Worm (Caenorhabditis elegans) whole organism, midembryonic: ENCODE data around the gene wdr-46.
"Not testable (repeated sequence)": the region's sequence is repeated elsewhere in the genome, so short reads cannot be mapped to it uniquely, and the experiment has no call there.

ENCODE experiments used
- T22C8.4 ChIP-seq: fragments of 200-800 bp; sonication (Bioruptor generic); IDR thresholded peaks from 2 replicates; pipeline ENCODE4 v1.3.6; 2022; ENCODE audit warnings: missing genetic modification characterization, missing compliant biosample characterization
- cog-1 ChIP-seq: sonication (generic microtip); optimal IDR thresholded peaks from 2 replicates; lab custom pipeline; 2016; ENCODE audit warnings: missing genetic modification characterization, missing compliant biosample characterization
- flt-1 ChIP-seq: fragments of 200-800 bp; sonication (Bioruptor generic); IDR thresholded peaks from 2 replicates; pipeline ENCODE4 v1.3.6; 2022; ENCODE audit warnings: missing genetic modification characterization, missing compliant biosample characterization
- klf-2 ChIP-seq: fragments of 200-800 bp; sonication (Bioruptor generic); conservative IDR thresholded peaks from 2 replicates; pipeline ENCODE4 v1.3.6; 2022; ENCODE audit warnings: missing genetic modification reagents, missing genetic modification characterization, missing compliant biosample characterization
- med-1 ChIP-seq: sonication (generic microtip); optimal IDR thresholded peaks from 2 replicates; lab custom pipeline; 2017; ENCODE audit warnings: missing genetic modification characterization, mild to moderate bottlenecking, missing compliant biosample characterization, antibody characterized with exemption, missing genetic modification reagents; ENCODE audit not compliant: insufficient read depth
- ref-1 ChIP-seq: fragments of 200-800 bp; sonication (Bioruptor generic); conservative IDR thresholded peaks from 2 replicates; pipeline ENCODE4 v1.3.6; 2022; ENCODE audit warnings: missing genetic modification reagents, missing genetic modification characterization, missing compliant biosample characterization
- tab-1 ChIP-seq: fragments of 200-800 bp; sonication (Bioruptor generic); IDR thresholded peaks from 2 replicates; pipeline ENCODE4 v1.3.6; 2022; ENCODE audit warnings: missing genetic modification characterization, missing compliant biosample characterization
- ztf-23 ChIP-seq: fragments of 200-800 bp; sonication (Bioruptor generic); IDR thresholded peaks from 2 replicates; pipeline ENCODE4 v1.3.6; 2022; ENCODE audit warnings: missing genetic modification reagents, missing genetic modification characterization, missing compliant biosample characterization
- ztf-29 ChIP-seq: fragments of 200-800 bp; sonication (Bioruptor generic); IDR thresholded peaks from 2 replicates; pipeline ENCODE4 v1.3.6; 2022; ENCODE audit warnings: missing genetic modification reagents, missing genetic modification characterization, missing compliant biosample characterization

wdr-46 gene

DNA sequence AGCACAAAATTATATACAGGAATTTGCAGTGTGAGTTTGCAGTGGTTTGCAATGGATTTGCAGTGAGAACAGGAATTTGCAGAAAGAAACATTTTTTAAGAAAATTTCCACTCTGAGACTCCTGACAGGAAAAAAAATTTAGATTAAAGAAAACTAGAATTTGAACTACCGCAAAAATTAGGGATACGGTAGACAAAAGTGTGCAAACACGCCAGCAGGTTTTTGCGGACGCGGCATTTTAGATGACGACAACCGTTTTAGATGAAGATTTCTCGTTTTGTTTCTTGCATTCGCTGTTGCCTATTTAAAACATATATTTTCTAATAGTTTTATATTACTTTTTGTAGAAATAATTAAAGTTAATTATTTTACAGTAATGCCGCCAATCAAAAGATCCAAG lies at the start of gene wdr-46:
wdr-46 (plus strand) TSS at position 375 of the 400 bp plus-strand sequence.
- TF ChIP-seq klf-2 (GFP tag; lab: Robert Waterston, UW), result no peak
- TF ChIP-seq ztf-29 (GFP tag; lab: Robert Waterston, UW), result no peak
- no peak for TF ChIP-seq tab-1 (GFP tag; lab: Robert Waterston, UW)
- TF ChIP-seq med-1, result no peak
- TF ChIP-seq T22C8.4 (GFP tag; lab: Robert Waterston, UW), result no peak
- 0 out of 2 replicates have a peak, but pooled peaks have one; percentile 71 for TF ChIP-seq flt-1 (GFP tag; lab: Robert Waterston, UW)
- TF ChIP-seq cog-1 (tag; lab: Kevin White, UChicago), result peak; percentile 40
- no peak for TF ChIP-seq ref-1 (GFP tag; lab: Robert Waterston, UW)
- TF ChIP-seq ztf-23 (GFP tag; lab: Robert Waterston, UW), result no peak

DNA sequence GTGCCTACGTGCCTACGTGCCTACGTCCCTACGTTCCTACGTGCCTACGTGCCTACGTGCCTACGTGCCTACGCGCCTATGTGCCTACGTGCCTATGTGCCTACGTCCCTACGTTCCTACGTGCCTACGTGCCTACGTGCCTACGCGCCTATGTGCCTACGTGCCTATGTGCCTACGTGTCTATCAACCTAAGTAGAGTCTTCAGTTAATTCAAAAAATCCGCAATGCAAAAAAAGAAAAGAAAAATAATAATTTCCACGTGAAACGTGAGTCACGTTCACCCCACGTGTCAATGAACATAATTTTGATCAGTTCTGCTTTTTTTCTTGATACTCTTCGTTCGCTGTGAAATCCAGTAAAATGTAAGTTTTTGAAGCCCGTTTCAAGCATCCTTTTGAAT lies 45.1 kb upstream of the wdr-46 start, which contains the start of gene F19B6.3:
F19B6.3 (plus strand) TSS at position 301 of the 400 bp plus-strand sequence.
- not testable (repeated sequence) for TF ChIP-seq ref-1 (GFP tag; lab: Robert Waterston, UW); ztf-29 (GFP tag; lab: Robert Waterston, UW); cog-1 (tag; lab: Kevin White, UChicago)

DNA sequence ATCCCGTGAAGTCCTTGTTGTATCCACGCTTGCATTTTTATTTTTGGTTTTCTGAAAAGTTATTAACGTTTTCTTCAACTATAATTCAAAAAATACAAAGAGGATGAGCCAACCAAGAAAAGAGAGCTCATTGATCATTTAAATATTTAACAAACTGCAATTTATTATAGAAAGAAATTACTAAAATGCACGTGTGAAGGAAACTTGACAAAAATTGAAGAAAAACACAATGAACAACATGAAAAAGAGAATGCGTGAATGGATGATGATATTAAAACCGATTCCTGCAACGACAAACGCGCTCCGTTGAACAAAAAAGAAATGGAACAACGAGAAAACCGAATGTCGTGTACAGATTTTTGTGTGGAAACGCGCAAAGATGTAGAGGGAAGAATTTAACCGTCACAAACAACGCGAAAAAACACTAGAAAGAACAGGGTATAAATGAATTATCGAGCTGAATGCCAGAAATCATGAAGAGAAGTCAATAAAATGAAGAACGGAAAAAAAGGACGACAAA lies 41.2 kb upstream of the wdr-46 start, which contains the start of gene ufd-1:
ufd-1 (minus strand) TSS at position 51 of the 520 bp plus-strand sequence.
- no peak for TF ChIP-seq klf-2 (GFP tag; lab: Robert Waterston, UW)
- TF ChIP-seq ref-1 (GFP tag; lab: Robert Waterston, UW), result no peak
- TF ChIP-seq ztf-23 (GFP tag; lab: Robert Waterston, UW), result no peak
- TF ChIP-seq tab-1 (GFP tag; lab: Robert Waterston, UW), result no peak
- no peak for TF ChIP-seq ztf-29 (GFP tag; lab: Robert Waterston, UW)
- TF ChIP-seq T22C8.4 (GFP tag; lab: Robert Waterston, UW), result no peak
- TF ChIP-seq flt-1 (GFP tag; lab: Robert Waterston, UW), result no peak

DNA sequence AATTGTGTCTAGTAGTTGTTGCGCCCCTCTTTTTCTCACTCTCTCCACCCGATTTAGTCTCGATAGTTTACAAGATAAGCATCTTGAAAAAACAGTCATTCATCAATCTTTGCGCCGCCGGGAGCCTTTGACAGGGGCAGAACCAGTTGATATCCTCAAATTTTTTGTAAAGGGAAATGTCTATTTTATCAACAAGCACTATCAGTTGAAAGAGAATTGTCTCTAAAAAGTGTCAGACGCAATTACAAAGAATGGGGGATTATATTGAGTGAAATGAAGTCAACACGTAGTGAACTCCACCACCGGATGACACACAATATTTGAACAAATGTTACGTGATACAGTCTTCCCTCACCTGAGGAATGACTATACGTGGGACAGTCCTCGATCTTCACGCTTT lies 37.9 kb upstream of the wdr-46 start:
- TF ChIP-seq flt-1 (GFP tag; lab: Robert Waterston, UW) (no peak), tab-1 (GFP tag; lab: Robert Waterston, UW) (no peak), cog-1 (tag; lab: Kevin White, UChicago) (no peak), T22C8.4 (GFP tag; lab: Robert Waterston, UW) (no peak), ztf-29 (GFP tag; lab: Robert Waterston, UW) (no peak), med-1 (no peak), ztf-23 (GFP tag; lab: Robert Waterston, UW) (no peak), ref-1 (GFP tag; lab: Robert Waterston, UW) (no peak), klf-2 (GFP tag; lab: Robert Waterston, UW) (no peak)

DNA sequence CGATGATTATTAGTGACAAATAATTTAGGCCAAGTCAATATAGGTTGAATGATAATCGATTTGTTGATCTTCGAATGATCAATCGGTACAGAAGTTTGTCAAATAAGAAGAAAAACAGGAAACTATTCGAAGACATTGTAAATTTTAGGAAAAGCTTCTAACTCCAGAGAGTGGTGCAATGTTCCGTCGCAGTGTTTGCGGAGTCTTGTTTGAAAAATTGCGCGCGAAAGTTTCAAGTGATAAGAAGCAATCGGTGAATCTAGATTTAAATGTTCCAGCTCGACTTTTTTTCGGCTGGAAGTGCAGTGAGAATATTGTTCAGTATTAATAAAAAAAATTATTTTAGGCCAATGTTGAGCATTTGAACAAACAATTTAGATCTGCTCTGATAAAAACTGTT lies 37.3 kb upstream of the wdr-46 start:
- TF ChIP-seq cog-1 (tag; lab: Kevin White, UChicago), result no peak
- TF ChIP-seq med-1, result no peak
- TF ChIP-seq ref-1 (GFP tag; lab: Robert Waterston, UW), result no peak
- TF ChIP-seq ztf-23 (GFP tag; lab: Robert Waterston, UW), result no peak
- TF ChIP-seq flt-1 (GFP tag; lab: Robert Waterston, UW), result no peak
- TF ChIP-seq klf-2 (GFP tag; lab: Robert Waterston, UW), result no peak
- TF ChIP-seq tab-1 (GFP tag; lab: Robert Waterston, UW), result no peak
- no peak for TF ChIP-seq ztf-29 (GFP tag; lab: Robert Waterston, UW)
- TF ChIP-seq T22C8.4 (GFP tag; lab: Robert Waterston, UW), result no peak

DNA sequence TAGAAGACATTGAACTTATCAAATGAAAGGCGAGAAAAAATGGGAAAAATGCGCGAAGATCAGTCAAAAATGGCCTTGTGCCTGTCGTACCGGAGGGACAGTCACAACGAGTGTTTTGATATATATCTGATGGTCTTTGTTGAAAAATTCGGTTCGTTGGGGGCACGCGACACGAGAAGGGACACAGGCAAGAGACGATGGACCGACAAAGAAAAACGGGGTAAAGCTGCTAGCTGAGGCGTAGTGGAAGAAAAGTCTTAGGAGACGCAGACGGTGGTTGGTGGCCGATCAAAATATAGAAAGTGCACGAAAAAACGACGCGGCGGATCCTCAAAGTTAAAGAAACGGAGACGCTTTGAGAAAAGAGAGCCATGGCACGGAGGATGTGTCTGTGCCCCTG lies 36.8 kb upstream of the wdr-46 start:
- TF ChIP-seq flt-1 (GFP tag; lab: Robert Waterston, UW) (no peak), ref-1 (GFP tag; lab: Robert Waterston, UW) (no peak), T22C8.4 (GFP tag; lab: Robert Waterston, UW) (no peak), klf-2 (GFP tag; lab: Robert Waterston, UW) (no peak), tab-1 (GFP tag; lab: Robert Waterston, UW) (no peak), med-1 (no peak), ztf-23 (GFP tag; lab: Robert Waterston, UW) (no peak), cog-1 (tag; lab: Kevin White, UChicago) (no peak), ztf-29 (GFP tag; lab: Robert Waterston, UW) (no peak)

DNA sequence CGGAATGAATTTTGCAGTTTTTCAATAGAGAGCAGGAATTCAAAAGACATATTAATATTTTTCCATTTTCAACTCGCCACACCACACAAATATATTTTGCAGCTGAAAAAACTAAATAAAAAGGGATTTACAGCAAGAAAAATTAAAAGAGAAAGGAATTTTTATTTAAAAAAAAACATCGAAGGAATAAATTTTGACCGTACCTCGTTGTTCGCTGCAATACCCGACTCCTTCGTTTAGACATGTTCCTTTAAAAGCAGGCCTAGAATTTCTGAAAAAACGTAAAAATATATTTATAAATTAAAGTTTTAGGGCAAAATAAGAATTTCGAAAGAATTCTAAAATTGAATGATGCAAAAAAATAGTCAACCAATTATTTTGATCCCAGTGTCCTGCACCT lies 36.3 kb upstream of the wdr-46 start, which contains the start of gene F19B6.1:
F19B6.1 (minus strand) TSS at position 278 of the 400 bp plus-strand sequence.
- TF ChIP-seq ztf-23 (GFP tag; lab: Robert Waterston, UW) (no peak), tab-1 (GFP tag; lab: Robert Waterston, UW) (no peak), cog-1 (tag; lab: Kevin White, UChicago) (no peak)

DNA sequence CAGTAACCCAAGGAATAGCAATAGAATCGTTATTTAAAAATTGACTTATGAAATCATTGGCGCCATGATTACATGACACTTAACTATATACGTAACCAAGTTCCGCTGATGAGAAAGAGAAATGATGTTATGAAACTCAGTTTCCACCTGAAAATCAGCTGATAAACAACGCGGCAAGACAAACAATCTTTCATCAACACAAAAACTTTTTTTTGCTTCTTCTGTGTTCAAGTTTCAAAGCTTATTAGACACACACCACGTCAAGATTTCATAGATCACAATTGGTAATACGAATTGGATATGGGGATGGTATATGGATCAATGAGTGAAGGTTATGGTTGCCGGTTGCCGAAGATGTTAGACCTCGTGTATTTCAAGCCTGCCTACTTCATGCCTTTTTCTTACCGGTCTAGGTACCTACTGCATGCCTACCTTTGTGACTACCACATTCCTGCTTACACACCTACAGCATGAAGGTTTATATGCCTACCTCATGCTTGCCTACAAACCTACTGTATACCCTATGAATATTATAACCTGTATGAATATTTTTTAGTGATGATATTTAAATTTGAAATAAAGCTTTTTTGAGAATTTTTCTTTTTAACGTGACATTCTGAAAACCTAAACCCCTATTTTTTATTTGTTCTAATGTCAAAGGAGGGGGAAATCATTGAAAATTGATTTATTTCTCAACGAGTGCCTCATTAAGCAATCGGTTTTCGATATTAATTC lies 35.0 kb upstream of the wdr-46 start, which contains the start of the genes F19B6.10 and wht-5:
F19B6.10 (plus strand) TSS at position 301 of the 735 bp plus-strand sequence.
wht-5 (plus strand) TSS at position 685 of the 735 bp plus-strand sequence.
- TF ChIP-seq flt-1 (GFP tag; lab: Robert Waterston, UW) (no peak), med-1 (no peak), ref-1 (GFP tag; lab: Robert Waterston, UW) (no peak), T22C8.4 (GFP tag; lab: Robert Waterston, UW) (no peak)

DNA sequence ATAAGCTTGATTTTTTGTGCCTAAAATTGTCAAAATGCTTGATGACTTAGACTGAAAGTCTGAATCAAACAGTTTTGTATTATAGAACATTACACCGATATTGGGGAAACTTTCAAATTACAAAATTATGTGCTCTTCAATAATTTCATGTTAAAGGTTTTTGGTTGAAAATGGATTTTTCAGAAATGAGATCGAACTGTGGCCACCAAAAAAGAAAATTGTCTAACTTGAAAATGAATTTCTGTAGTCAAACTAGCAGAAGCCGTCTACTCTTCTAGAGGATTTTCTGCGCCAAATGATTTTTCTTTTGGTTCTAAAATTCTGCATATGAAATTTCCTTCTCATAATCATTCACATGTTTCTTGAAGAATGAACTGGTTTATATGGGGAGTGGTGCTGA lies 31.2 kb upstream of the wdr-46 start:
- TF ChIP-seq T22C8.4 (GFP tag; lab: Robert Waterston, UW), result no peak
- no peak for TF ChIP-seq klf-2 (GFP tag; lab: Robert Waterston, UW)
- no peak for TF ChIP-seq ztf-23 (GFP tag; lab: Robert Waterston, UW)
- no peak for TF ChIP-seq ztf-29 (GFP tag; lab: Robert Waterston, UW)
- no peak for TF ChIP-seq tab-1 (GFP tag; lab: Robert Waterston, UW)
- no peak for TF ChIP-seq cog-1 (tag; lab: Kevin White, UChicago)
- TF ChIP-seq ref-1 (GFP tag; lab: Robert Waterston, UW), result no peak
- no peak for TF ChIP-seq med-1
- no peak for TF ChIP-seq flt-1 (GFP tag; lab: Robert Waterston, UW)
